Worm (Caenorhabditis elegans): ENCODE results near the gene PDB1.1.

ce11 chrX:7536869-7537268 is 22.0 kb downstream of the PDB1.1 start:
- TF ChIP-seq scrt-1 (GFP tag; IDR thresholded peaks at IDR 0.05) (no peak), pes-1 (GFP tag; IDR thresholded peaks at IDR 0.05) (no peak), aly-1 (tag; optimal IDR thresholded peaks at IDR 0.05) (no peak), ceh-36 (tag; optimal IDR thresholded peaks at IDR 0.05) (no peak), flt-1 (GFP tag; IDR thresholded peaks at IDR 0.05) (no peak), ama-1 (optimal IDR thresholded peaks at IDR 0.05) (no peak), hnd-1 (tag; optimal IDR thresholded peaks at IDR 0.05) (no peak), ceh-13 (GFP tag; optimal IDR thresholded peaks at IDR 0.05) (no peak), tbx-37 (GFP tag; conservative IDR thresholded peaks at IDR 0.05) (no peak), sea-1 (GFP tag; conservative IDR thresholded peaks at IDR 0.05) (no peak), F13C5.2 (tag; optimal IDR thresholded peaks at IDR 0.05) (no peak), tbx-11 (GFP tag; IDR thresholded peaks at IDR 0.05) (no peak), ets-7 (tag; optimal IDR thresholded peaks at IDR 0.05) (no peak)

Data from whole organism, early embryonic.